Fruit fly (Drosophila melanogaster) whole organism, embryonic: ENCODE results near the gene zetaCOP.

Source experiments
- Ada2b ChIP-seq: fragments of 200-800 bp; sonication (Bioruptor generic); IDR thresholded peaks from 2 replicates; pipeline ENCODE4 v1.3.6; 2022; ENCODE audit warnings: missing biosample characterization, missing genetic modification characterization
- Asciz ChIP-seq: fragments of 200-800 bp; sonication (Bioruptor generic); optimal IDR thresholded peaks from 2 replicates; lab custom pipeline; 2017; ENCODE audit warnings: missing biosample characterization, mild to moderate bottlenecking, missing genetic modification characterization, missing genetic modification reagents
- Awh ChIP-seq: fragments of 200-800 bp; sonication (Bioruptor generic); IDR thresholded peaks from 2 replicates; pipeline ENCODE4, ENCODE4 v1.3.6; 2022; ENCODE audit warnings: missing biosample characterization, missing genetic modification characterization
- CG10366 ChIP-seq: fragments of 200-800 bp; sonication (Bioruptor generic); IDR thresholded peaks from 2 replicates; pipeline ENCODE4 v1.3.6; 2022; ENCODE audit warnings: missing biosample characterization, missing genetic modification characterization
- CG11085 ChIP-seq: fragments of 200-800 bp; sonication (Bioruptor generic); IDR thresholded peaks from 2 replicates; pipeline ENCODE4 v1.3.6; 2022; ENCODE audit warnings: missing biosample characterization, missing genetic modification characterization
- CG11398 ChIP-seq: fragments of 200-800 bp; sonication (Bioruptor generic); optimal IDR thresholded peaks from 2 replicates; lab custom pipeline; 2016; ENCODE audit warnings: missing biosample characterization, missing genetic modification characterization
- CG14710 ChIP-seq: fragments of 200-800 bp; sonication (Bioruptor generic); optimal IDR thresholded peaks from 3 replicates; lab custom pipeline; 2019; ENCODE audit warnings: missing biosample characterization, mild to moderate bottlenecking, missing genetic modification characterization, moderate library complexity
- CG15011 ChIP-seq: fragments of 200-800 bp; sonication (Bioruptor generic); optimal IDR thresholded peaks from 3 replicates; lab custom pipeline; 2018; ENCODE audit warnings: missing biosample characterization, mild to moderate bottlenecking, missing genetic modification characterization
- CG15269 ChIP-seq: fragments of 200-800 bp; sonication (Bioruptor generic); optimal IDR thresholded peaks from 2 replicates; lab custom pipeline; 2018; ENCODE audit warnings: missing biosample characterization, mild to moderate bottlenecking, missing genetic modification characterization, moderate library complexity
- CG1529 ChIP-seq: fragments of 200-800 bp; sonication (Bioruptor generic); optimal IDR thresholded peaks from 3 replicates; lab custom pipeline; 2018; ENCODE audit warnings: missing biosample characterization, missing genetic modification characterization
- CG1603 ChIP-seq: fragments of 200-800 bp; sonication (Bioruptor generic); optimal IDR thresholded peaks from 2 replicates; lab custom pipeline; 2019; ENCODE audit warnings: missing biosample characterization, mild to moderate bottlenecking, missing genetic modification characterization, moderate library complexity
- CG1792 ChIP-seq: fragments of 200-800 bp; sonication (Bioruptor generic); optimal IDR thresholded peaks from 2 replicates; lab custom pipeline; 2016; ENCODE audit warnings: missing biosample characterization, missing genetic modification characterization
- CG18764 ChIP-seq: fragments of 200-800 bp; sonication (Bioruptor generic); optimal IDR thresholded peaks from 3 replicates; lab custom pipeline; 2016; ENCODE audit warnings: missing biosample characterization, missing genetic modification characterization
- CG3847 ChIP-seq: fragments of 200-800 bp; sonication (Bioruptor generic); IDR thresholded peaks from 2 replicates; pipeline ENCODE4 v1.3.6; 2022; ENCODE audit warnings: missing biosample characterization, missing genetic modification characterization
- CG6689 ChIP-seq: fragments of 200-800 bp; sonication (Bioruptor generic); IDR thresholded peaks from 2 replicates; pipeline ENCODE4 v1.3.6; 2022; ENCODE audit warnings: missing biosample characterization, missing genetic modification characterization
- Chrac-16 ChIP-seq: fragments of 200-800 bp; sonication (Bioruptor generic); optimal IDR thresholded peaks from 3 replicates; lab custom pipeline; 2016; ENCODE audit warnings: missing biosample characterization, missing genetic modification characterization
- CoRest ChIP-seq: fragments of 200-800 bp; sonication (Bioruptor generic); optimal IDR thresholded peaks from 3 replicates; lab custom pipeline; 2018; ENCODE audit warnings: missing biosample characterization, mild to moderate bottlenecking, missing genetic modification characterization, moderate library complexity
- ERR ChIP-seq: fragments of 200-800 bp; sonication (Bioruptor generic); optimal IDR thresholded peaks from 2 replicates; lab custom pipeline; 2016; ENCODE audit warnings: missing biosample characterization, missing genetic modification characterization
- Fer3 ChIP-seq: fragments of 200-800 bp; sonication (Bioruptor generic); optimal IDR thresholded peaks from 2 replicates; lab custom pipeline; 2018; ENCODE audit warnings: missing biosample characterization, mild to moderate bottlenecking, missing genetic modification characterization, moderate library complexity
- HLH54F ChIP-seq: fragments of 200-800 bp; sonication (Bioruptor generic); optimal IDR thresholded peaks from 3 replicates; lab custom pipeline; 2016; ENCODE audit warnings: missing biosample characterization, missing genetic modification characterization
- HmgD ChIP-seq: fragments of 200-800 bp; sonication (Bioruptor generic); optimal IDR thresholded peaks from 3 replicates; lab custom pipeline; 2016; ENCODE audit warnings: missing biosample characterization, missing genetic modification characterization
- NFAT ChIP-seq: fragments of 200-800 bp; sonication (Bioruptor generic); IDR thresholded peaks from 2 replicates; pipeline ENCODE4 v1.3.6; 2022; ENCODE audit warnings: missing biosample characterization, missing genetic modification characterization
- Nf-YB ChIP-seq: fragments of 200-800 bp; sonication (Bioruptor generic); optimal IDR thresholded peaks from 3 replicates; lab custom pipeline; 2019; ENCODE audit warnings: missing biosample characterization, mild to moderate bottlenecking, missing genetic modification characterization, moderate library complexity
- Pdp1 ChIP-seq, 2 experiments: fragments of 200-800 bp; sonication (Bioruptor generic); optimal IDR thresholded peaks; 3 replicates each; lab custom pipeline; 2016; ENCODE audit warnings: missing biosample characterization in 2 of 2, missing genetic modification characterization in 2 of 2, mild to moderate bottlenecking in 1 of 2, moderate library complexity in 1 of 2
- Rx ChIP-seq: fragments of 200-800 bp; sonication (Bioruptor generic); IDR thresholded peaks from 2 replicates; pipeline ENCODE4 v1.3.6; 2022; ENCODE audit warnings: missing biosample characterization, missing genetic modification characterization
- Scr ChIP-seq: fragments of 200-800 bp; sonication (Bioruptor generic); IDR thresholded peaks from 2 replicates; pipeline ENCODE4 v1.3.6; 2022; ENCODE audit warnings: missing biosample characterization, missing genetic modification characterization; ENCODE audit not compliant: partially characterized antibody
- Stat92E ChIP-seq, 3 experiments: fragments of >200 bp in 2 of 3; fragments of 200-800 bp in 1 of 3; sonication (Bioruptor generic) in 1 of 3; optimal IDR thresholded peaks; 2 replicates each; lab custom pipeline; 2017 to 2019; ENCODE audit warnings: missing biosample characterization in 3 of 3, missing genetic modification characterization in 3 of 3, mild to moderate bottlenecking in 1 of 3, moderate library complexity in 1 of 3
- Taf1 ChIP-seq: fragments of 200-800 bp; sonication (Bioruptor generic); IDR thresholded peaks from 2 replicates; pipeline ENCODE4 v1.3.6; 2022; ENCODE audit warnings: missing biosample characterization, missing genetic modification characterization
- Vsx1 ChIP-seq: fragments of 200-800 bp; sonication (Bioruptor generic); optimal IDR thresholded peaks from 2 replicates; lab custom pipeline; 2017; ENCODE audit warnings: missing biosample characterization, mild to moderate bottlenecking, missing genetic modification characterization, missing genetic modification reagents
- ap ChIP-seq: fragments of 200-800 bp; sonication (Bioruptor generic); IDR thresholded peaks from 2 replicates; pipeline ENCODE4 v1.3.6; 2022; ENCODE audit warnings: missing biosample characterization, missing genetic modification characterization
- ato ChIP-seq: fragments of 200-800 bp; sonication (Bioruptor generic); IDR thresholded peaks from 2 replicates; pipeline ENCODE4 v1.3.6; 2022; ENCODE audit warnings: missing biosample characterization, missing genetic modification characterization; ENCODE audit not compliant: partially characterized antibody
- crc ChIP-seq: fragments of 200-800 bp; sonication (Bioruptor generic); optimal IDR thresholded peaks from 2 replicates; lab custom pipeline; 2016; ENCODE audit warnings: missing biosample characterization, missing genetic modification characterization
- da ChIP-seq: fragments of 200-800 bp; sonication (Bioruptor generic); optimal IDR thresholded peaks from 2 replicates; lab custom pipeline; 2016; ENCODE audit warnings: missing biosample characterization, missing genetic modification characterization
- fd64A ChIP-seq: fragments of 200-800 bp; sonication (Bioruptor generic); optimal IDR thresholded peaks from 3 replicates; lab custom pipeline; 2018; ENCODE audit warnings: missing biosample characterization, mild to moderate bottlenecking, missing genetic modification characterization
- gcm ChIP-seq: fragments of 200-800 bp; sonication (Bioruptor generic); optimal IDR thresholded peaks from 2 replicates; lab custom pipeline; 2019; ENCODE audit warnings: missing biosample characterization, mild to moderate bottlenecking, missing genetic modification characterization, moderate library complexity
- gfzf ChIP-seq: fragments of 200-800 bp; sonication (Bioruptor generic); optimal IDR thresholded peaks from 2 replicates; lab custom pipeline; 2016; ENCODE audit warnings: missing biosample characterization, mild to moderate bottlenecking, missing genetic modification characterization, moderate library complexity
- ken ChIP-seq: fragments of 200-800 bp; sonication (Bioruptor generic); IDR thresholded peaks from 3 replicates; pipeline ENCODE4 v1.3.6; 2022; ENCODE audit warnings: missing biosample characterization, missing genetic modification characterization
- kni ChIP-seq: fragments of 200-800 bp; sonication (Bioruptor generic); optimal IDR thresholded peaks from 3 replicates; lab custom pipeline; 2017; ENCODE audit warnings: mild to moderate bottlenecking, missing biosample characterization, missing genetic modification reagents, missing genetic modification characterization
- lab ChIP-seq: fragments of 200-800 bp; sonication (Bioruptor generic); optimal IDR thresholded peaks from 3 replicates; lab custom pipeline; 2017; ENCODE audit warnings: missing biosample characterization, missing genetic modification characterization, mild to moderate bottlenecking, moderate library complexity, missing genetic modification reagents
- lola ChIP-seq, 3 experiments: fragments of >200 bp in 2 of 3; fragments of 200-800 bp in 1 of 3; sonication (Bioruptor generic) in 1 of 3; optimal IDR thresholded peaks; 2 replicates each; lab custom pipeline; 2017 to 2019; ENCODE audit warnings: missing biosample characterization in 3 of 3, missing genetic modification characterization in 3 of 3, mild to moderate bottlenecking in 1 of 3, moderate library complexity in 1 of 3
- org-1 ChIP-seq: fragments of 200-800 bp; sonication (Bioruptor generic); optimal IDR thresholded peaks from 2 replicates; lab custom pipeline; 2017; ENCODE audit warnings: missing biosample characterization, missing genetic modification characterization
- peb ChIP-seq: fragments of 200-800 bp; sonication (Bioruptor generic); IDR thresholded peaks from 2 replicates; pipeline ENCODE4 v1.3.6; 2022; ENCODE audit warnings: missing biosample characterization, missing genetic modification characterization
- pum ChIP-seq: fragments of 200-800 bp; sonication (Bioruptor generic); optimal IDR thresholded peaks from 2 replicates; lab custom pipeline; 2016; ENCODE audit warnings: missing biosample characterization, missing genetic modification characterization
- row ChIP-seq: fragments of 200-800 bp; sonication (Bioruptor generic); IDR thresholded peaks from 3 replicates; pipeline ENCODE4 v1.3.6; 2022; ENCODE audit warnings: missing biosample characterization, missing genetic modification characterization
- slp2 ChIP-seq: fragments of 200-800 bp; sonication (Bioruptor generic); optimal IDR thresholded peaks from 2 replicates; lab custom pipeline; 2016; ENCODE audit warnings: missing biosample characterization, missing genetic modification characterization
- stc ChIP-seq: fragments of 200-800 bp; sonication (Bioruptor generic); IDR thresholded peaks from 2 replicates; pipeline ENCODE4 v1.3.6; 2022; ENCODE audit warnings: missing biosample characterization, missing genetic modification characterization
- tna ChIP-seq: fragments of 200-800 bp; sonication (Bioruptor generic); IDR thresholded peaks from 2 replicates; pipeline ENCODE4 v1.3.6; 2022; ENCODE audit warnings: missing biosample characterization, missing genetic modification characterization; ENCODE audit not compliant: partially characterized antibody
- vfl ChIP-seq: fragments of 200-800 bp; sonication (Bioruptor generic); optimal IDR thresholded peaks from 2 replicates; lab custom pipeline; 2016; ENCODE audit warnings: missing biosample characterization, missing genetic modification characterization
- vnd ChIP-seq: fragments of 200-800 bp; sonication (Bioruptor generic); IDR thresholded peaks from 3 replicates; pipeline ENCODE4 v1.3.6; 2022; ENCODE audit warnings: missing biosample characterization, missing genetic modification characterization; ENCODE audit not compliant: partially characterized antibody

Gene zetaCOP

DNA sequence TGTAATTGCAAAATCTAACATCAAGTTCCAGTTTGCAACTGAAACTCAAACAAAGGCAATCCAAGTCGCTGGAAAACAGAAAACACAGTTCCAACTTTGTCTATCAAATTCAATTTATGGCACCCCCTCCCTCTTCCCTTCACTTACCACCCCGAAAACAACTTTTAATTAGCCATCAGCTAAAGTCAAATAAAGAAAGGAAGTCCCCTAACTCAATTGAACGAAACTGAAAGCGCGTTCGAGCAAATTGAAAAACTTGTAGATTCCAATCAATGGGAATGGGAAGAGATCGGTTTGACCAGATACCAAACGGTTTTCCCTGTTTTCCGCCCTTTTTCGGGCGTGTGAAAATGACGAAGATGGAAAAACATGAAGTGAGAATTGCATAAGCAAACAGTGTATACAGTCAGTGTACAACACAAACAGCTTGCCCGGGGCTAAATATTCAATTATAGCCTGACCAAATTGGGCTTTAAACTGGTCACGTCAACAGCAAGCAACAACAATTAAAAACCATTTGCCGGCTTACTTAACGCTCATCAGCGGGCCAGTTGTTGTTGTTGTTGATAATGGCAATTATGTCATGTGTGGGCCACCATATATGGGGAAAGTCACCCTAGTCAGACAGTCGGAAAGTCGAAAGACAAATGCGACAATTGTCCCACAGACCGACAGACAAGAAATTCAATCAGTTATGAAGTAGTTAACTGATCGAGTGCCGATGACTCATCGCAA lies 26.1 kb upstream of the zetaCOP start (continued):
- TF ChIP-seq gfzf (GFP tag; lab: Kevin White, UChicago) (no peak), CG15011 (GFP tag; lab: Kevin White, UChicago) (no peak), CG6689 (0 out of 2 replicates have a peak, but pooled peaks have one; percentile 11), vnd (GFP tag; lab: Robert Waterston, UW) (no peak), CG3847 (no peak), Stat92E (GFP tag; optimal IDR thresholded peaks at IDR 0.05; lab: Kevin White, UChicago) (no peak), peb (GFP tag; lab: Robert Waterston, UW) (no peak), Pdp1 (GFP tag; optimal IDR thresholded peaks at IDR 0.05; lab: Kevin White, UChicago) (peak in 1 of 2 experiments; percentile 75), lab (peak; percentile 25), NFAT (GFP tag; lab: Robert Waterston, UW) (no peak), vfl (GFP tag; lab: Kevin White, UChicago) (no peak), tna (GFP tag; lab: Robert Waterston, UW) (no peak), HmgD (GFP tag; lab: Kevin White, UChicago) (no peak), CG1529 (GFP tag; lab: Kevin White, UChicago) (peak; percentile 18), ap (GFP tag; lab: Robert Waterston, UW) (no peak), CG14710 (tag; lab: Kevin White, UChicago) (no peak), pum (GFP tag; lab: Kevin White, UChicago) (no peak), crc (no peak), CoRest (tag; lab: Kevin White, UChicago) (no peak), lola (GFP tag; optimal IDR thresholded peaks at IDR 0.05; lab: Kevin White, UChicago) (no peak), CG11398 (no peak), ato (GFP tag; lab: Robert Waterston, UW) (no peak), ken (GFP tag; lab: Robert Waterston, UW) (no peak), fd64A (GFP tag; lab: Kevin White, UChicago) (peak; percentile 23), kni (GFP tag; lab: Kevin White, UChicago) (peak; percentile 64), Fer3 (tag; lab: Kevin White, UChicago) (no peak), Chrac-16 (no peak), CG15269 (tag; lab: Kevin White, UChicago) (peak; percentile 22), row (GFP tag; lab: Robert Waterston, UW) (no peak), da (GFP tag; lab: Kevin White, UChicago) (no peak), Ada2b (GFP tag; lab: Robert Waterston, UW) (no peak), Taf1 (GFP tag; lab: Robert Waterston, UW) (no peak), Rx (GFP tag; lab: Robert Waterston, UW) (no peak), gcm (peak; percentile 23), org-1 (no peak), slp2 (GFP tag; lab: Kevin White, UChicago) (no peak), CG11085 (GFP tag; lab: Robert Waterston, UW) (no peak), CG10366 (GFP tag; lab: Robert Waterston, UW) (no peak), Scr (GFP tag; lab: Robert Waterston, UW) (no peak), Nf-YB (no peak), CG18764 (GFP tag; lab: Kevin White, UChicago) (no peak), CG1603 (tag; lab: Kevin White, UChicago) (peak; percentile 24), ERR (GFP tag; lab: Kevin White, UChicago) (no peak), CG1792 (GFP tag; lab: Kevin White, UChicago) (no peak), Vsx1 (GFP tag; lab: Kevin White, UChicago) (no peak), stc (GFP tag; lab: Robert Waterston, UW) (no peak), Asciz (GFP tag; lab: Kevin White, UChicago) (peak; percentile 4), HLH54F (GFP tag; lab: Kevin White, UChicago) (no peak), Awh (GFP tag; lab: Robert Waterston, UW) (peak; percentile 44; the same call in 1 of the 2 replicates)
